Worm (Caenorhabditis elegans): ENCODE data around the gene myrf-2.

DNA sequence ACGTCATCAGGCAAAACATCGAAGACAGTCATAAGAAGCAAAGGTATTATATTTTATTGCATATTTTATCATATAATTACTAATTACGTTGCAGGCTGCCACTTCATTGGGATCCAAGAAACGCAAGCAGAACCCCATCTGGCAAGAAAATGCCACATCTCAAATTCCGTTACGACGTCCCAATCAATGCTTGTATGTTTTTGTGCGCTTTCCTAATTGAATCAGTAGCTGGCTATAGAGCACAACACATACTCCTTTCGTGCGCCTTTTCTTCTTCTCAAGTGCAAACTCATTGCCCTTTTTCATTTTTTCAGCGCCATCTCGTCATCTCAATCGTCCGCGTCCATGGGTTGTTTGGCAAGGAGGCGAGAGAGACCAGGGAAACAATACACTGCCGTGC is 43.3 kb downstream of the myrf-2 start:
- TF ChIP-seq F49E8.2 (tag; optimal IDR thresholded peaks at IDR 0.05; ENCODE audit: insufficient read depth) (no peak), him-1 (tag; optimal IDR thresholded peaks at IDR 0.05) (no peak), snpc-1.3 (tag; optimal IDR thresholded peaks at IDR 0.05; ENCODE audit: insufficient read depth) (no peak), lin-40 (tag; optimal IDR thresholded peaks at IDR 0.05) (no peak), hlh-26 (GFP tag; conservative IDR thresholded peaks at IDR 0.05) (no peak), dpff-1 (tag; optimal IDR thresholded peaks at IDR 0.05) (no peak), snpc-4 (GFP tag; optimal IDR thresholded peaks at IDR 0.05) (no peak), snpc-4 (tag; optimal IDR thresholded peaks at IDR 0.05) (no peak), unc-62 (GFP tag; optimal IDR thresholded peaks at IDR 0.05) (no peak), athp-1 (tag; optimal IDR thresholded peaks at IDR 0.05) (no peak), ama-1 (optimal IDR thresholded peaks at IDR 0.05) (no peak), ama-1 (GFP tag; optimal IDR thresholded peaks at IDR 0.05) (no peak), nhr-120 (GFP tag; IDR thresholded peaks at IDR 0.05) (no peak), nhr-90 (tag; optimal IDR thresholded peaks at IDR 0.05) (no peak), nfya-1 (tag; optimal IDR thresholded peaks at IDR 0.05; ENCODE audit: borderline replicate concordance, insufficient read depth) (no peak)

All from whole organism, young adult.